Fruit fly (Drosophila melanogaster): ENCODE measurements around the gene CG31415.

CG31415 gene

DNA sequence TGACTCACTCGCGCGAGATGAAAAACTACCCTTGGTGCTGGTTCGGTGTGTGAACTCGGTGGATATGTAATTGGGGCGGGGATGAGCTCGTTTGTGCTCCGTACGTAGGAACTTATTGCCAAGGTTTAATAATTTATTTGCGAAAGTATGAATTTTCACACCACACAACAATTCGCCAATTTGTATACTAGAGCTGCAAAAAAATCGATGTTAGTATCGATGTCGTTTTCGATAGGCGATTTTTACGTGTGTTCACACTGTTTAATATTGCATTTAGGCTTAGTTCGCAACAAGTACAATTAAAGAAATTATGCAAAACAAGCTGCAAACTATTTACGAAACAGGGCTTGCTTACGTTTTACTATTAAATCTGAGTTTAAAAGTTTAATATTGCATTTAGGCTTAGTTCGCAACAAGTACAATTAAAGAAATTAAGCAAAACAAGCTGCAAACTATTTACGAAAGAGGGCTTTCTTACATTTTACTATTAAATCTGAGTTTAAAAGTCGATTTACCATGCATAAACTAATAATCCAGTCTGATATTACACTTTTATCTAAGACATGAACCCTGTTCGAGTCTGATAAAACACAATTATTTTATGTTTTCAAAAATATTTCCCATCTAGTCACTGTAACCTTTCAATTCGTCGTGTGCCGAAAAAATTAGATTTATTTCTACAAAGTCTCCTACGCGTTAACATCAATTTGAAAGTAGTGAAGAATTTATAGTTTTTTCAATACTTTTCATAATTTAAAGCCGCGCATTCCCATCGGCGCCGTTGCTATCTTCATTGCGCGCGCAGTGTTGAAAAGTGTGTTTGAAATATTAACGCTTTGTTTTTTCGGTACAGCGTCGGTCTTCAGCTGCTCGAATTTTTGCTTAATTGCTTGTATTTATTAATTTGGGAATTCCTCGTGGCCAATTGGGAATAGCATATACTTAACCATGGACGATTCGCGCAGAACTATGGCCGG is 19.9 kb downstream of the CG31415 start, which contains the start of the genes Snap24 and CG8478 (continued):
- no peak for TF ChIP-seq CG8281 (tag; optimal IDR thresholded peaks at IDR 0.05)
- no peak for TF ChIP-seq slp2 (GFP tag; optimal IDR thresholded peaks at IDR 0.05)
- TF ChIP-seq nerfin-2 (GFP tag; IDR thresholded peaks at IDR 0.05; ENCODE audit: partially characterized antibody), result peak; percentile 73
- no peak for TF ChIP-seq CG11398 (GFP tag; optimal IDR thresholded peaks at IDR 0.05)
- TF ChIP-seq CG32772 (GFP tag; IDR thresholded peaks at IDR 0.05), result no peak
- TF ChIP-seq PHDP (tag; optimal IDR thresholded peaks at IDR 0.05), result no peak
- no peak for TF ChIP-seq Oaz (GFP tag; IDR thresholded peaks at IDR 0.05)
- TF ChIP-seq CG10565 (GFP tag; optimal IDR thresholded peaks at IDR 0.05), result no peak
- TF ChIP-seq CG11723 (GFP tag; optimal IDR thresholded peaks at IDR 0.05), result no peak
- no peak for TF ChIP-seq Hmr (GFP tag; optimal IDR thresholded peaks at IDR 0.05)
- no peak for TF ChIP-seq tx (GFP tag; optimal IDR thresholded peaks at IDR 0.05)
- TF ChIP-seq pita (GFP tag; optimal IDR thresholded peaks at IDR 0.05), result peak; percentile 46
- no peak for TF ChIP-seq insv (GFP tag; optimal IDR thresholded peaks at IDR 0.05)
- no peak for TF ChIP-seq run (tag; optimal IDR thresholded peaks at IDR 0.05)
- no peak for TF ChIP-seq ac (GFP tag; optimal IDR thresholded peaks at IDR 0.05)
- no peak for TF ChIP-seq CG17568 (GFP tag; optimal IDR thresholded peaks at IDR 0.05)
- no peak for TF ChIP-seq fd64A (GFP tag; optimal IDR thresholded peaks at IDR 0.05)
- no peak for TF ChIP-seq NC2β (GFP tag; optimal IDR thresholded peaks at IDR 0.05)
- TF ChIP-seq CG5245 (GFP tag; optimal IDR thresholded peaks at IDR 0.05), result no peak
- peak; percentile 14 for TF ChIP-seq CG8924 (tag; optimal IDR thresholded peaks at IDR 0.05)
- TF ChIP-seq HLH54F (GFP tag; optimal IDR thresholded peaks at IDR 0.05), result no peak
- TF ChIP-seq CG11456 (GFP tag; IDR thresholded peaks at IDR 0.05), result no peak
- TF ChIP-seq CG1832 (GFP tag; optimal IDR thresholded peaks at IDR 0.05), result no peak
- no peak for TF ChIP-seq Ptx1 (GFP tag; IDR thresholded peaks at IDR 0.05)
- no peak for TF ChIP-seq pros (GFP tag; optimal IDR thresholded peaks at IDR 0.05)
- TF ChIP-seq Xbp1 (GFP tag; optimal IDR thresholded peaks at IDR 0.05), result peak; percentile 13
- TF ChIP-seq zen (tag; optimal IDR thresholded peaks at IDR 0.05), result peak; percentile 12
- TF ChIP-seq CG10979 (tag; optimal IDR thresholded peaks at IDR 0.05), result no peak
- peak; percentile 2 for TF ChIP-seq mam (GFP tag; optimal IDR thresholded peaks at IDR 0.05)
- TF ChIP-seq CG17912 (GFP tag; optimal IDR thresholded peaks at IDR 0.05), result no peak
- no peak for TF ChIP-seq btn (GFP tag; optimal IDR thresholded peaks at IDR 0.05)
- no peak for TF ChIP-seq sim (GFP tag; IDR thresholded peaks at IDR 0.05)
- TF ChIP-seq Antp (GFP tag; optimal IDR thresholded peaks at IDR 0.05), result no peak
- TF ChIP-seq Hand (GFP tag; optimal IDR thresholded peaks at IDR 0.05), result no peak
- TF ChIP-seq CG11085 (GFP tag; IDR thresholded peaks at IDR 0.05), result no peak
- no peak for TF ChIP-seq Trl (optimal IDR thresholded peaks at IDR 0.05)
- TF ChIP-seq Trl (GFP tag; optimal IDR thresholded peaks at IDR 0.05), result no peak
- no peak for TF ChIP-seq CG15011 (GFP tag; optimal IDR thresholded peaks at IDR 0.05)
- no peak for TF ChIP-seq peb (GFP tag; IDR thresholded peaks at IDR 0.05)
- no peak for TF ChIP-seq gce (GFP tag; IDR thresholded peaks at IDR 0.05)
- TF ChIP-seq crc (GFP tag; optimal IDR thresholded peaks at IDR 0.05), result no peak
- TF ChIP-seq CG17385 (GFP tag; optimal IDR thresholded peaks at IDR 0.05), result no peak
- no peak for TF ChIP-seq pho (GFP tag; optimal IDR thresholded peaks at IDR 0.05)
- TF ChIP-seq CG8765 (GFP tag; IDR thresholded peaks at IDR 0.05), result no peak
- TF ChIP-seq CG8478 (optimal IDR thresholded peaks at IDR 0.05), result no peak
- TF ChIP-seq da (GFP tag; optimal IDR thresholded peaks at IDR 0.05), result no peak
- no peak for TF ChIP-seq CG9876 (GFP tag; optimal IDR thresholded peaks at IDR 0.05)
- TF ChIP-seq inv (GFP tag; IDR thresholded peaks at IDR 0.05; ENCODE audit: partially characterized antibody), result peak; percentile 72
- TF ChIP-seq CG6175 (GFP tag; IDR thresholded peaks at IDR 0.05), result no peak
- no peak for TF ChIP-seq CG13624 (GFP tag; optimal IDR thresholded peaks at IDR 0.05)
- no peak for TF ChIP-seq CG11093 (GFP tag; IDR thresholded peaks at IDR 0.05)
